Fruit fly (Drosophila melanogaster) whole organism, embryonic: ENCODE data around the gene CG33346.

Experiments
- Atf3 ChIP-seq: fragments of 200-800 bp; sonication (Bioruptor generic); optimal IDR thresholded peaks from 3 replicates; lab custom pipeline; 2016; ENCODE audit warnings: missing biosample characterization, missing genetic modification characterization
- Bteb2 ChIP-seq: fragments of 200-800 bp; sonication (Bioruptor generic); optimal IDR thresholded peaks from 2 replicates; lab custom pipeline; 2016; ENCODE audit warnings: missing biosample characterization, missing genetic modification characterization
- CG10209 ChIP-seq: fragments of 200-800 bp; sonication (Bioruptor generic); optimal IDR thresholded peaks from 3 replicates; lab custom pipeline; 2017; ENCODE audit warnings: missing biosample characterization, mild to moderate bottlenecking, missing genetic modification characterization, missing genetic modification reagents
- CG10431 ChIP-seq: fragments of 200-800 bp; sonication (Bioruptor generic); optimal IDR thresholded peaks from 3 replicates; lab custom pipeline; 2018; ENCODE audit warnings: missing biosample characterization, mild to moderate bottlenecking, missing genetic modification characterization
- CG10654 ChIP-seq: fragments of 200-800 bp; sonication (Bioruptor generic); optimal IDR thresholded peaks from 2 replicates; lab custom pipeline; 2016; ENCODE audit warnings: missing biosample characterization, missing genetic modification characterization
- CG12219 ChIP-seq: fragments of 200-800 bp; sonication (Bioruptor generic); optimal IDR thresholded peaks from 3 replicates; lab custom pipeline; 2018; ENCODE audit warnings: missing biosample characterization, mild to moderate bottlenecking, missing genetic modification characterization
- CG13296 ChIP-seq: fragments of 200-800 bp; sonication (Bioruptor generic); optimal IDR thresholded peaks from 3 replicates; lab custom pipeline; 2018; ENCODE audit warnings: missing biosample characterization, mild to moderate bottlenecking, missing genetic modification characterization
- CG14667 ChIP-seq: fragments of 200-800 bp; sonication (Bioruptor generic); IDR thresholded peaks from 2 replicates; pipeline ENCODE4 v1.3.6; 2022; ENCODE audit warnings: missing biosample characterization, missing genetic modification characterization
- CG15011 ChIP-seq: fragments of 200-800 bp; sonication (Bioruptor generic); optimal IDR thresholded peaks from 3 replicates; lab custom pipeline; 2018; ENCODE audit warnings: missing biosample characterization, mild to moderate bottlenecking, missing genetic modification characterization
- CG17802 ChIP-seq: fragments of 200-800 bp; sonication (Bioruptor generic); optimal IDR thresholded peaks from 2 replicates; lab custom pipeline; 2018; ENCODE audit warnings: missing biosample characterization, mild to moderate bottlenecking, missing genetic modification characterization, moderate library complexity
- CG18764 ChIP-seq: fragments of 200-800 bp; sonication (Bioruptor generic); optimal IDR thresholded peaks from 3 replicates; lab custom pipeline; 2016; ENCODE audit warnings: missing biosample characterization, missing genetic modification characterization
- CG2202 ChIP-seq: fragments of 200-800 bp; sonication (Bioruptor generic); optimal IDR thresholded peaks from 2 replicates; lab custom pipeline; 2018; ENCODE audit warnings: missing biosample characterization, mild to moderate bottlenecking, missing genetic modification characterization
- CG3726 ChIP-seq: fragments of 200-800 bp; sonication (Bioruptor generic); IDR thresholded peaks from 3 replicates; pipeline ENCODE4, ENCODE4 v1.3.6; 2022; ENCODE audit warnings: missing biosample characterization, missing genetic modification characterization
- CG6254 ChIP-seq: fragments of 200-800 bp; sonication (Bioruptor generic); optimal IDR thresholded peaks from 3 replicates; lab custom pipeline; 2017; ENCODE audit warnings: mild to moderate bottlenecking, missing biosample characterization, missing genetic modification reagents, missing genetic modification characterization
- CG6689 ChIP-seq: fragments of 200-800 bp; sonication (Bioruptor generic); IDR thresholded peaks from 2 replicates; pipeline ENCODE4 v1.3.6; 2022; ENCODE audit warnings: missing biosample characterization, missing genetic modification characterization
- CG7271 ChIP-seq: fragments of 200-800 bp; sonication (Bioruptor generic); optimal IDR thresholded peaks from 2 replicates; lab custom pipeline; 2018; ENCODE audit warnings: missing biosample characterization, mild to moderate bottlenecking, missing genetic modification characterization, moderate library complexity
- CG7963 ChIP-seq: fragments of 200-800 bp; sonication (Bioruptor generic); IDR thresholded peaks from 3 replicates; pipeline ENCODE4 v1.3.6; 2022; ENCODE audit warnings: missing biosample characterization, missing genetic modification characterization; ENCODE audit not compliant: partially characterized antibody
- CG9797 ChIP-seq: fragments of 200-800 bp; sonication (Bioruptor generic); optimal IDR thresholded peaks from 3 replicates; lab custom pipeline; 2018; ENCODE audit warnings: missing biosample characterization, mild to moderate bottlenecking, missing genetic modification characterization
- CHES-1-like ChIP-seq: fragments of 200-800 bp; sonication (Bioruptor generic); optimal IDR thresholded peaks from 2 replicates; lab custom pipeline; 2016; ENCODE audit warnings: missing biosample characterization, missing genetic modification characterization
- Dek ChIP-seq: fragments of 200-800 bp; sonication (Bioruptor generic); optimal IDR thresholded peaks from 3 replicates; lab custom pipeline; 2019; ENCODE audit warnings: missing biosample characterization, mild to moderate bottlenecking, missing genetic modification characterization, moderate library complexity
- Dll ChIP-seq: fragments of 200-800 bp; sonication (Bioruptor generic); IDR thresholded peaks from 4 replicates; pipeline ENCODE4 v1.3.6; 2022; ENCODE audit warnings: missing biosample characterization, missing genetic modification characterization; ENCODE audit not compliant: partially characterized antibody
- Eip74EF ChIP-seq, 2 experiments: fragments of 200-800 bp in 1 of 2; fragments of >200 bp in 1 of 2; sonication (Bioruptor generic) in 1 of 2; optimal IDR thresholded peaks; 2 replicates each; lab custom pipeline; 2017 to 2019; ENCODE audit warnings: missing biosample characterization in 2 of 2, missing genetic modification characterization in 2 of 2, mild to moderate bottlenecking in 1 of 2, moderate library complexity in 1 of 2
- GATAe ChIP-seq: fragments of 200-800 bp; sonication (Bioruptor generic); conservative IDR thresholded peaks from 2 replicates; pipeline ENCODE4 v1.3.6; 2022; ENCODE audit warnings: missing biosample characterization, missing genetic modification characterization
- H15 ChIP-seq: fragments of 200-800 bp; sonication (Bioruptor generic); IDR thresholded peaks from 3 replicates; pipeline ENCODE4 v1.3.6; 2022; ENCODE audit warnings: missing biosample characterization, missing genetic modification characterization
- Hr39 ChIP-seq: fragments of >200 bp; optimal IDR thresholded peaks from 2 replicates; lab custom pipeline; 2017
- Mrtf ChIP-seq: fragments of 200-800 bp; sonication (Bioruptor generic); IDR thresholded peaks from 3 replicates; pipeline ENCODE4 v1.3.6; 2022; ENCODE audit warnings: missing biosample characterization, missing genetic modification characterization
- NFAT ChIP-seq: fragments of 200-800 bp; sonication (Bioruptor generic); IDR thresholded peaks from 2 replicates; pipeline ENCODE4 v1.3.6; 2022; ENCODE audit warnings: missing biosample characterization, missing genetic modification characterization
- Ptx1 ChIP-seq: fragments of 200-800 bp; sonication (Bioruptor generic); IDR thresholded peaks from 2 replicates; pipeline ENCODE4 v1.3.6; 2022; ENCODE audit warnings: missing biosample characterization, missing genetic modification characterization
- Side ChIP-seq: fragments of 200-800 bp; sonication (Bioruptor generic); optimal IDR thresholded peaks from 2 replicates; lab custom pipeline; 2016; ENCODE audit warnings: missing biosample characterization, missing genetic modification characterization
- Spps ChIP-seq: fragments of 200-800 bp; sonication (Bioruptor generic); optimal IDR thresholded peaks from 2 replicates; lab custom pipeline; 2018; ENCODE audit warnings: missing biosample characterization, mild to moderate bottlenecking, missing genetic modification characterization
- Sry-δ ChIP-seq: fragments of 200-800 bp; sonication (Bioruptor generic); optimal IDR thresholded peaks from 2 replicates; lab custom pipeline; 2016; ENCODE audit warnings: missing biosample characterization, missing genetic modification characterization
- Tbp ChIP-seq: fragments of >200 bp; optimal IDR thresholded peaks from 2 replicates; lab custom pipeline; 2018; ENCODE audit warnings: missing biosample characterization, missing genetic modification characterization
- Vsx1 ChIP-seq: fragments of 200-800 bp; sonication (Bioruptor generic); optimal IDR thresholded peaks from 2 replicates; lab custom pipeline; 2017; ENCODE audit warnings: missing biosample characterization, mild to moderate bottlenecking, missing genetic modification characterization, missing genetic modification reagents
- ap ChIP-seq: fragments of 200-800 bp; sonication (Bioruptor generic); IDR thresholded peaks from 2 replicates; pipeline ENCODE4 v1.3.6; 2022; ENCODE audit warnings: missing biosample characterization, missing genetic modification characterization
- ara ChIP-seq: fragments of 200-800 bp; sonication (Bioruptor generic); IDR thresholded peaks from 2 replicates; pipeline ENCODE4 v1.3.6; 2022; ENCODE audit warnings: missing biosample characterization, missing genetic modification characterization
- cad ChIP-seq: fragments of >200 bp; optimal IDR thresholded peaks from 2 replicates; lab custom pipeline; 2017; ENCODE audit warnings: missing biosample characterization, missing genetic modification characterization
- dpn ChIP-seq, 2 experiments: fragments of 200-800 bp; sonication (Bioruptor generic); optimal IDR thresholded peaks; 3 replicates each; lab custom pipeline; 2016; ENCODE audit warnings: missing biosample characterization in 2 of 2, missing genetic modification characterization in 2 of 2
- gfzf ChIP-seq: fragments of 200-800 bp; sonication (Bioruptor generic); optimal IDR thresholded peaks from 2 replicates; lab custom pipeline; 2016; ENCODE audit warnings: missing biosample characterization, mild to moderate bottlenecking, missing genetic modification characterization, moderate library complexity
- gt ChIP-seq: fragments of 200-800 bp; sonication (Bioruptor generic); IDR thresholded peaks from 2 replicates; pipeline ENCODE4 v1.3.6; 2022; ENCODE audit warnings: missing biosample characterization, missing genetic modification characterization
- insv ChIP-seq, 2 experiments: fragments of 200-800 bp; sonication (Bioruptor generic); optimal IDR thresholded peaks; 3 replicates each; lab custom pipeline; 2016 to 2018; ENCODE audit warnings: missing biosample characterization in 2 of 2, missing genetic modification characterization in 2 of 2
- jigr1 ChIP-seq: fragments of 200-800 bp; sonication (Bioruptor generic); IDR thresholded peaks from 3 replicates; pipeline ENCODE4 v1.3.6; 2022; ENCODE audit warnings: missing biosample characterization, missing genetic modification characterization
- pb ChIP-seq: fragments of 200-800 bp; sonication (Bioruptor generic); optimal IDR thresholded peaks from 3 replicates; lab custom pipeline; 2016; ENCODE audit warnings: missing biosample characterization, missing genetic modification characterization
- pum ChIP-seq: fragments of 200-800 bp; sonication (Bioruptor generic); optimal IDR thresholded peaks from 2 replicates; lab custom pipeline; 2016; ENCODE audit warnings: missing biosample characterization, missing genetic modification characterization
- sim ChIP-seq: fragments of 200-800 bp; sonication (Bioruptor generic); IDR thresholded peaks from 2 replicates; pipeline ENCODE4 v1.3.6; 2022; ENCODE audit warnings: missing biosample characterization, missing genetic modification characterization
- sqz ChIP-seq: fragments of 200-800 bp; sonication (Bioruptor generic); optimal IDR thresholded peaks from 3 replicates; lab custom pipeline; 2018; ENCODE audit warnings: missing biosample characterization, mild to moderate bottlenecking, missing genetic modification characterization
- tll ChIP-seq, 2 experiments: fragments of 200-800 bp in 1 of 2; fragments of >200 bp in 1 of 2; sonication (Bioruptor generic) in 1 of 2; optimal IDR thresholded peaks; 2 replicates each; lab custom pipeline; 2017 to 2019; ENCODE audit warnings: missing biosample characterization in 2 of 2, missing genetic modification characterization in 2 of 2, mild to moderate bottlenecking in 1 of 2, moderate library complexity in 1 of 2
- toy ChIP-seq: fragments of 200-800 bp; sonication (Bioruptor generic); IDR thresholded peaks from 2 replicates; pipeline ENCODE4 v1.3.6; 2022; ENCODE audit warnings: missing biosample characterization, missing genetic modification characterization
- ttk ChIP-seq: fragments of 200-800 bp; sonication (Bioruptor generic); IDR thresholded peaks from 2 replicates; pipeline ENCODE4 v2.1.2; 2022; ENCODE audit warnings: missing biosample characterization, missing genetic modification characterization
- tx ChIP-seq: fragments of 200-800 bp; sonication (Bioruptor generic); optimal IDR thresholded peaks from 2 replicates; lab custom pipeline; 2016; ENCODE audit warnings: missing biosample characterization, missing genetic modification characterization
- zfh1 ChIP-seq: fragments of 200-800 bp; sonication (Bioruptor generic); IDR thresholded peaks from 3 replicates; pipeline ENCODE4 v1.3.6; 2022; ENCODE audit warnings: missing biosample characterization, missing genetic modification characterization
- zfh2 ChIP-seq: fragments of 200-800 bp; sonication (Bioruptor generic); optimal IDR thresholded peaks from 2 replicates; lab custom pipeline; 2016; ENCODE audit warnings: missing biosample characterization, missing genetic modification characterization

CG33346 gene

dm6 chr3R:28629186-28629979, 39.6 kb upstream of the CG33346 start (continued):
- no peak for TF ChIP-seq pb (GFP tag; lab: Kevin White, UChicago)
- no peak for TF ChIP-seq Dll (GFP tag; lab: Robert Waterston, UW)
- TF ChIP-seq Dek (tag; lab: Kevin White, UChicago), result no peak
- TF ChIP-seq CG10654, result no peak
- no peak for TF ChIP-seq ap (GFP tag; lab: Robert Waterston, UW)
- no peak for TF ChIP-seq Spps
- TF ChIP-seq CG7963 (GFP tag; lab: Robert Waterston, UW), result no peak
- no peak for TF ChIP-seq CG14667
- TF ChIP-seq gfzf (GFP tag; lab: Kevin White, UChicago), result no peak
- TF ChIP-seq Eip74EF (GFP tag; optimal IDR thresholded peaks at IDR 0.05; lab: Kevin White, UChicago), result no peak
- no peak for TF ChIP-seq CG3726 (GFP tag; lab: Robert Waterston, UW)
- no peak for TF ChIP-seq cad (GFP tag; lab: Kevin White, UChicago)
- TF ChIP-seq CG6254 (GFP tag; lab: Kevin White, UChicago), result no peak
- no peak for TF ChIP-seq GATAe
- no peak for TF ChIP-seq zfh2
- TF ChIP-seq dpn (GFP tag; optimal IDR thresholded peaks at IDR 0.05; lab: Kevin White, UChicago), result no peak
- TF ChIP-seq CG13296, result no peak
- TF ChIP-seq zfh1 (GFP tag; lab: Robert Waterston, UW), result no peak
- no peak for TF ChIP-seq insv (GFP tag; optimal IDR thresholded peaks at IDR 0.05; lab: Kevin White, UChicago)
- TF ChIP-seq sqz, result no peak
- TF ChIP-seq Ptx1 (GFP tag; lab: Robert Waterston, UW), result no peak
- no peak for TF ChIP-seq CG10431 (GFP tag; lab: Kevin White, UChicago)
- no peak for TF ChIP-seq sim (GFP tag; lab: Robert Waterston, UW)
- TF ChIP-seq CG6689 (GFP tag; lab: Robert Waterston, UW), result 0 out of 2 replicates have a peak, but pooled peaks have one; percentile 22
- TF ChIP-seq H15 (GFP tag; lab: Robert Waterston, UW), result no peak
- peak; percentile 1 for TF ChIP-seq CG10209
- no peak for TF ChIP-seq pum (GFP tag; lab: Kevin White, UChicago)
- no peak for TF ChIP-seq Hr39
- TF ChIP-seq Sry-δ (GFP tag; lab: Kevin White, UChicago), result no peak
- TF ChIP-seq CG7271 (tag; lab: Kevin White, UChicago), result no peak
- TF ChIP-seq CG2202 (tag; lab: Kevin White, UChicago), result no peak
- no peak for TF ChIP-seq CHES-1-like (GFP tag; lab: Kevin White, UChicago)
- no peak for TF ChIP-seq NFAT (GFP tag; lab: Robert Waterston, UW)
- TF ChIP-seq Side (GFP tag; lab: Kevin White, UChicago), result no peak
- no peak for TF ChIP-seq ara (GFP tag; lab: Robert Waterston, UW)
- no peak for TF ChIP-seq CG17802 (tag; lab: Kevin White, UChicago)
- TF ChIP-seq Tbp, result no peak
- no peak for TF ChIP-seq Mrtf (GFP tag; lab: Robert Waterston, UW)
- no peak for TF ChIP-seq ttk
- TF ChIP-seq CG15011 (GFP tag; lab: Kevin White, UChicago), result no peak
- TF ChIP-seq tll (GFP tag; optimal IDR thresholded peaks at IDR 0.05; lab: Kevin White, UChicago), result no peak
- no peak for TF ChIP-seq jigr1 (GFP tag; lab: Robert Waterston, UW)
- TF ChIP-seq CG18764 (GFP tag; lab: Kevin White, UChicago), result no peak
- no peak for TF ChIP-seq Atf3 (GFP tag; lab: Kevin White, UChicago)
- TF ChIP-seq Bteb2 (GFP tag; lab: Kevin White, UChicago), result no peak
- TF ChIP-seq tx (GFP tag; lab: Kevin White, UChicago), result no peak
- no peak for TF ChIP-seq toy
- no peak for TF ChIP-seq Vsx1 (GFP tag; lab: Kevin White, UChicago)
- TF ChIP-seq gt, result no peak
- TF ChIP-seq CG12219, result no peak
- TF ChIP-seq CG9797 (GFP tag; lab: Kevin White, UChicago), result no peak
